Fruit fly (Drosophila melanogaster): ENCODE results near the gene chb.

- TF ChIP-seq brk (GFP tag; optimal IDR thresholded peaks at IDR 0.05) (no peak), dl (GFP tag; optimal IDR thresholded peaks at IDR 0.05; ENCODE audit: insufficient read depth in 1 of 2, partially characterized antibody in 2 of 2) (no peak), Rel (GFP tag; optimal IDR thresholded peaks at IDR 0.05) (no peak), Rel (tag; optimal IDR thresholded peaks at IDR 0.05) (no peak), pan (optimal IDR thresholded peaks at IDR 0.05) (no peak), Sp1 (GFP tag; optimal IDR thresholded peaks at IDR 0.05) (no peak), sv (GFP tag; optimal IDR thresholded peaks at IDR 0.05) (no peak), Abd-B (GFP tag; optimal IDR thresholded peaks at IDR 0.05) (no peak), h (GFP tag; optimal IDR thresholded peaks at IDR 0.05) (no peak), Myc (optimal IDR thresholded peaks at IDR 0.05) (no peak)
These were observed 13.8 kb downstream of the chb start for dm6 chr3L:21186487-21186886.

Data from whole organism, wandering third instar larva.